Worm (Caenorhabditis elegans) whole organism, mixed stage, embryonic: ENCODE measurements around the gene C26B9.7.

Source experiments
- ceh-39 ChIP-seq: fragments of 150-350 bp; optimal IDR thresholded peaks from 2 replicates; lab custom pipeline; 2014; ENCODE audit warnings: missing biosample characterization, missing genetic modification characterization
- ces-1 ChIP-seq: fragments of 150-350 bp; optimal IDR thresholded peaks from 2 replicates; lab custom pipeline; 2014; ENCODE audit warnings: missing biosample characterization, missing genetic modification reagents, missing genetic modification characterization
- cnd-1 ChIP-seq: fragments of 200-800 bp; sonication (Bioruptor generic); optimal IDR thresholded peaks from 2 replicates; lab custom pipeline; 2018; ENCODE audit warnings: mild to moderate bottlenecking, missing genetic modification characterization, missing compliant biosample characterization
- lsy-2 ChIP-seq: fragments of 150-350 bp; optimal IDR thresholded peaks from 2 replicates; lab custom pipeline; 2014; ENCODE audit warnings: missing biosample characterization, missing genetic modification characterization
- mep-1 ChIP-seq: fragments of 150-350 bp; optimal IDR thresholded peaks from 2 replicates; lab custom pipeline; 2017; ENCODE audit warnings: missing biosample characterization, missing genetic modification reagents, missing genetic modification characterization, inconsistent platforms
- nhr-12 ChIP-seq: fragments of 150-350 bp; optimal IDR thresholded peaks from 2 replicates; lab custom pipeline; 2014; ENCODE audit warnings: missing biosample characterization, missing genetic modification characterization
- nhr-76 ChIP-seq: sonication (generic microtip); optimal IDR thresholded peaks from 2 replicates; lab custom pipeline; 2017; ENCODE audit warnings: missing biosample characterization, missing genetic modification characterization
- snpc-4 ChIP-seq: fragments of 150-350 bp; optimal IDR thresholded peaks from 2 replicates; lab custom pipeline; 2014; ENCODE audit warnings: missing biosample characterization, missing genetic modification characterization
- sptf-1 ChIP-seq: sonication (generic microtip); optimal IDR thresholded peaks from 2 replicates; lab custom pipeline; 2017; ENCODE audit warnings: mild to moderate bottlenecking, missing genetic modification characterization, moderate library complexity, missing compliant biosample characterization
- tbx-8 ChIP-seq: fragments of 200-800 bp; sonication (Bioruptor generic); optimal IDR thresholded peaks from 2 replicates; lab custom pipeline; 2018; ENCODE audit warnings: mild to moderate bottlenecking, missing genetic modification characterization, moderate library complexity, missing compliant biosample characterization
- unc-39 ChIP-seq: fragments of 150-350 bp; optimal IDR thresholded peaks from 2 replicates; lab custom pipeline; 2014; ENCODE audit warnings: missing biosample characterization, missing genetic modification characterization

DNA sequence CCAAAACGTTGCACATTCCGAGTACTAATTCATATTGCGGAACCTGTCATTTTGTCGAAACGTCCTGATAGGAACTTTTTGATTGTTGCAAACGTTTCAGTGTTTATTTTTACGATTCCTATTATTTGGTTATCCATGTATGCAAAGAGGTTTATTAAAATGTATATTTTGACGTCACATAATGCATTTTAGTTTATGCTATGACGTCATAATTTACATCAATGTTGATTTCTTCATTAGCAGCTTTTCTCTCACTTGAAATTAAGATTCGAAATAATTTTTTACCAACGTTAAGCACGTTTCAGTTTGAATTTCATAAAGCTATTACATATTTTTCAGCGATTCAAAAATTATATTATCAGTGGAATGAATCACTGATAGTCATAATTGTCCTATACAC lies 24.5 kb downstream of the C26B9.7 start:
- TF ChIP-seq ces-1 (GFP tag; lab: Kevin White, UChicago) (no peak), nhr-76 (tag; lab: Kevin White, UChicago) (no peak), nhr-12 (tag; lab: Kevin White, UChicago) (no peak), lsy-2 (tag; lab: Kevin White, UChicago) (no peak), unc-39 (tag; lab: Kevin White, UChicago) (no peak), sptf-1 (tag; lab: Kevin White, UChicago) (no peak), snpc-4 (tag; lab: Kevin White, UChicago) (no peak), tbx-8 (GFP tag; lab: Kevin White, UChicago) (no peak), cnd-1 (no peak), ceh-39 (tag; lab: Kevin White, UChicago) (no peak), mep-1 (tag; lab: Kevin White, UChicago) (no peak)
